Worm (Caenorhabditis elegans) whole organism, L1 larva: ENCODE data around the gene dhs-17.

ENCODE experiments used
- alr-1 ChIP-seq: fragments of 200-800 bp; sonication (Bioruptor generic); optimal IDR thresholded peaks from 2 replicates; lab custom pipeline; 2018; ENCODE audit warnings: borderline replicate concordance, mild to moderate bottlenecking, missing genetic modification characterization, missing compliant biosample characterization
- ama-1 ChIP-seq: fragments of 150-350 bp; optimal IDR thresholded peaks from 2 replicates; lab custom pipeline; 2014
- elt-3 ChIP-seq, 6 experiments: fragments of 150-350 bp in 1 of 6; sonication (generic microtip); optimal IDR thresholded peaks; 2 replicates each; lab custom pipeline; 2017 to 2018; ENCODE audit warnings: missing biosample characterization in 6 of 6, missing genetic modification characterization in 6 of 6, inconsistent platforms in 1 of 6
- fos-1 ChIP-seq: fragments of 150-350 bp; optimal IDR thresholded peaks from 2 replicates; lab custom pipeline; 2014; ENCODE audit warnings: missing biosample characterization, missing genetic modification characterization
- lin-13 ChIP-seq: fragments of 150-350 bp; optimal IDR thresholded peaks from 2 replicates; lab custom pipeline; 2014; ENCODE audit warnings: missing biosample characterization, missing genetic modification reagents, missing genetic modification characterization
- lin-35 ChIP-seq, 2 experiments: fragments of 150-350 bp; optimal IDR thresholded peaks; 2 replicates each; lab custom pipeline; 2014; ENCODE audit warnings: missing biosample characterization in 2 of 2, missing genetic modification characterization in 2 of 2, missing genetic modification reagents in 2 of 2
- mep-1 ChIP-seq: fragments of 150-350 bp; optimal IDR thresholded peaks from 2 replicates; lab custom pipeline; 2014; ENCODE audit warnings: missing biosample characterization, missing genetic modification characterization
- pqm-1 ChIP-seq: sonication (generic microtip); optimal IDR thresholded peaks from 3 replicates; lab custom pipeline; 2017; ENCODE audit warnings: missing biosample characterization, missing genetic modification characterization
- snpc-4 ChIP-seq: fragments of 150-350 bp; optimal IDR thresholded peaks from 2 replicates; lab custom pipeline; 2014; ENCODE audit warnings: missing biosample characterization, missing genetic modification characterization
- tbx-2 ChIP-seq: sonication (generic microtip); optimal IDR thresholded peaks from 2 replicates; lab custom pipeline; 2016; ENCODE audit warnings: missing genetic modification characterization, missing compliant biosample characterization

DNA sequence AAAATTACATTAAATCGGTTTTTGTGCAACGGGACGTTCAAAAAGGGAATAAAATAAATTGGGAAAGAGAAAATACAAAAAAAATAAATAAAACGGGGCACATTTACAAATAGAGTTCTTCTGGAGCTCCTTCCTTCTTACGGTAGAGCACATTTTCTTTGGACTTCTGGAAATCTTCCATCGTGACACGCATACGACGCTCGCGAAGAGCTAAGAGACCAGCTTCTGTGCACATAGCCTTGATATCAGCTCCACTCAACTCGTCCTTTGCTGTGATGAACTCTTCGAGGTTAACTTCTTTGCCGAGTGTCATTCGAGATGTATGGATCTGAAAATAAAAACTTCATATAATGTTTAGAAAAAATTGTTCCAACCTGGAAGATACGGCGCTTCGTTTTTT lies 18.5 kb downstream of the dhs-17 start:
- TF ChIP-seq alr-1 (tag; lab: Kevin White, UChicago) (no peak), elt-3 (tag; optimal IDR thresholded peaks at IDR 0.05; lab: Kevin White, UChicago) (no peak), fos-1 (tag; lab: Kevin White, UChicago) (no peak), lin-35 (GFP tag; optimal IDR thresholded peaks at IDR 0.05; lab: Kevin White, UChicago) (no peak), mep-1 (tag; lab: Kevin White, UChicago) (no peak), ama-1 (lab: Kevin White, UChicago) (no peak), pqm-1 (tag; lab: Kevin White, UChicago) (no peak), snpc-4 (tag; lab: Kevin White, UChicago) (no peak), tbx-2 (tag; lab: Kevin White, UChicago) (no peak), lin-13 (GFP tag; lab: Kevin White, UChicago) (no peak)
